Worm (Caenorhabditis elegans) whole organism, midembryonic: ENCODE results near the gene F01D5.10.

Experiments
- T22C8.4 ChIP-seq: fragments of 200-800 bp; sonication (Bioruptor generic); IDR thresholded peaks from 2 replicates; pipeline ENCODE4 v1.3.6; 2022; ENCODE audit warnings: missing genetic modification characterization, missing compliant biosample characterization
- flt-1 ChIP-seq: fragments of 200-800 bp; sonication (Bioruptor generic); IDR thresholded peaks from 2 replicates; pipeline ENCODE4 v1.3.6; 2022; ENCODE audit warnings: missing genetic modification characterization, missing compliant biosample characterization
- med-1 ChIP-seq: sonication (generic microtip); optimal IDR thresholded peaks from 2 replicates; lab custom pipeline; 2017; ENCODE audit warnings: missing genetic modification characterization, mild to moderate bottlenecking, missing compliant biosample characterization, antibody characterized with exemption, missing genetic modification reagents; ENCODE audit not compliant: insufficient read depth
- ref-1 ChIP-seq: fragments of 200-800 bp; sonication (Bioruptor generic); conservative IDR thresholded peaks from 2 replicates; pipeline ENCODE4 v1.3.6; 2022; ENCODE audit warnings: missing genetic modification reagents, missing genetic modification characterization, missing compliant biosample characterization
- ztf-29 ChIP-seq: fragments of 200-800 bp; sonication (Bioruptor generic); IDR thresholded peaks from 2 replicates; pipeline ENCODE4 v1.3.6; 2022; ENCODE audit warnings: missing genetic modification reagents, missing genetic modification characterization, missing compliant biosample characterization

- TF ChIP-seq flt-1 (GFP tag; lab: Robert Waterston, UW) = no peak
- TF ChIP-seq ztf-29 (GFP tag; lab: Robert Waterston, UW) = no peak
- TF ChIP-seq T22C8.4 (GFP tag; lab: Robert Waterston, UW) = no peak
- TF ChIP-seq ref-1 (GFP tag; lab: Robert Waterston, UW) = no peak
- no peak for TF ChIP-seq med-1 (GFP tag; lab: Kevin White, UChicago)
Observed at ce11 chrII:14034559-14034958, 13.4 kb upstream of the F01D5.10 start.
